Worm (Caenorhabditis elegans) whole organism, L4/young adult: Measurements from ENCODE around the gene F33C8.2.

Experiments used
- W03F9.2 ChIP-seq: fragments of 150-350 bp; optimal IDR thresholded peaks from 2 replicates; lab custom pipeline; 2014; ENCODE audit warnings: missing biosample characterization, missing genetic modification characterization
- dao-5 ChIP-seq: sonication (generic microtip); optimal IDR thresholded peaks from 2 replicates; lab custom pipeline; 2016; ENCODE audit warnings: missing genotype, missing genetic modification characterization, moderate library complexity, missing compliant biosample characterization
- him-1 ChIP-seq: sonication (generic microtip); optimal IDR thresholded peaks from 2 replicates; lab custom pipeline; 2016; ENCODE audit warnings: missing genotype, missing genetic modification reagents, missing genetic modification characterization, missing compliant biosample characterization

DNA sequence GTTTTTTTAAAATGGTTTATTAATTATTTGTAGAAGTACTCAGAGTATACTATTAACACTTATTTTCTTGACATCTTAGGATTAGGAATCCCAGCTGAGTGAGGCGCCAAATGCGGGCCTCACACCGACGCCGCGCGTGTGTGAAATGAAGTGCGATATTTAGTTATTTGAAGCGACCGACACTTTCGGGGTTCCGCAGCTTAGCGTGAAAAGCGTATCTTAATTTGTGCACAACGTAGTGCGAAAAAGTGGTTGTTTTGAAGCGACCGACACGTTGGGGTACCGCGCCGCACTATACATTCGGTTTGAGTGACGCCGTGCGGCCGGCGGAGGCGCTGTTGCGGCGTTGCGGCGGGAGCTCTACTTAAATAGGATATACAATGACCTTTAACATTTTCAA, 16.3 kb upstream of the F33C8.2 start:
- TF ChIP-seq him-1 (tag; lab: Kevin White, UChicago) (no peak), dao-5 (tag; lab: Kevin White, UChicago) (no peak), W03F9.2 (tag; lab: Kevin White, UChicago) (no peak)
